Worm (Caenorhabditis elegans) whole organism, L1 larva: ENCODE measurements around the gene fbxa-208.

Experiments
- C04F5.9 ChIP-seq: sonication (generic microtip); optimal IDR thresholded peaks from 2 replicates; lab custom pipeline; 2016; ENCODE audit warnings: missing genetic modification characterization, missing compliant biosample characterization
- aha-1 ChIP-seq: fragments of 150-350 bp; optimal IDR thresholded peaks from 2 replicates; lab custom pipeline; 2014; ENCODE audit warnings: missing biosample characterization, missing genetic modification characterization
- blmp-1 ChIP-seq: fragments of 150-350 bp; optimal IDR thresholded peaks from 2 replicates; lab custom pipeline; 2014; ENCODE audit warnings: missing biosample characterization, missing genetic modification characterization
- ceh-82 ChIP-seq, 3 experiments: fragments of 150-350 bp in 1 of 3; sonication (generic microtip) in 2 of 3; optimal IDR thresholded peaks; 2 replicates each; lab custom pipeline; 2014 to 2017; ENCODE audit warnings: missing biosample characterization in 3 of 3, missing genetic modification characterization in 3 of 3
- nhr-77 ChIP-seq: fragments of 150-350 bp; optimal IDR thresholded peaks from 2 replicates; lab custom pipeline; 2014; ENCODE audit warnings: missing biosample characterization, missing genetic modification characterization
- pqm-1 ChIP-seq: sonication (generic microtip); optimal IDR thresholded peaks from 3 replicates; lab custom pipeline; 2017; ENCODE audit warnings: missing biosample characterization, missing genetic modification characterization
- unc-130 ChIP-seq: fragments of 150-350 bp; optimal IDR thresholded peaks from 2 replicates; lab custom pipeline; 2017; ENCODE audit warnings: missing biosample characterization, missing genetic modification characterization, inconsistent platforms
- unc-86 ChIP-seq: sonication (generic microtip); optimal IDR thresholded peaks from 2 replicates; lab custom pipeline; 2016; ENCODE audit warnings: missing genetic modification characterization, missing compliant biosample characterization
- zag-1 ChIP-seq: fragments of 150-350 bp; optimal IDR thresholded peaks from 2 replicates; lab custom pipeline; 2014; ENCODE audit warnings: missing biosample characterization, missing genetic modification characterization

ce11 chrIII:1275513-1275912, 18.9 kb downstream of the fbxa-208 start, which contains the start of gene fbxa-30:
- TF ChIP-seq C04F5.9 (no peak), nhr-77 (tag; lab: Kevin White, UChicago) (no peak), zag-1 (tag; lab: Kevin White, UChicago) (no peak), unc-130 (no peak), ceh-82 (tag; optimal IDR thresholded peaks at IDR 0.05; lab: Kevin White, UChicago) (no peak), pqm-1 (tag; lab: Kevin White, UChicago) (no peak), blmp-1 (tag; lab: Kevin White, UChicago) (no peak), unc-86 (no peak), aha-1 (no peak)
